Worm (Caenorhabditis elegans) whole organism, mixed stage, embryonic: ENCODE data around the gene srsx-28.

ENCODE experiments used
- M03D4.4 ChIP-seq: sonication (generic microtip); optimal IDR thresholded peaks from 2 replicates; lab custom pipeline; 2017; ENCODE audit warnings: mild to moderate bottlenecking, missing genetic modification characterization, missing compliant biosample characterization
- blmp-1 ChIP-seq: fragments of 150-350 bp; optimal IDR thresholded peaks from 2 replicates; lab custom pipeline; 2014; ENCODE audit warnings: missing biosample characterization, missing genetic modification characterization
- ceh-39 ChIP-seq: fragments of 150-350 bp; optimal IDR thresholded peaks from 2 replicates; lab custom pipeline; 2014; ENCODE audit warnings: missing biosample characterization, missing genetic modification characterization
- ceh-43 ChIP-seq: fragments of 200-800 bp; sonication (Bioruptor generic); optimal IDR thresholded peaks from 2 replicates; lab custom pipeline; 2018; ENCODE audit warnings: mild to moderate bottlenecking, missing genetic modification characterization, moderate library complexity, missing compliant biosample characterization
- ceh-83 ChIP-seq: fragments of 200-800 bp; sonication (Bioruptor generic); optimal IDR thresholded peaks from 2 replicates; lab custom pipeline; 2018; ENCODE audit warnings: mild to moderate bottlenecking, missing genetic modification characterization, missing compliant biosample characterization
- ces-1 ChIP-seq: fragments of 150-350 bp; optimal IDR thresholded peaks from 2 replicates; lab custom pipeline; 2014; ENCODE audit warnings: missing biosample characterization, missing genetic modification reagents, missing genetic modification characterization
- cnd-1 ChIP-seq: fragments of 200-800 bp; sonication (Bioruptor generic); optimal IDR thresholded peaks from 2 replicates; lab custom pipeline; 2018; ENCODE audit warnings: mild to moderate bottlenecking, missing genetic modification characterization, missing compliant biosample characterization
- drap-1 ChIP-seq: fragments of 200-800 bp; sonication (Bioruptor generic); optimal IDR thresholded peaks from 3 replicates; lab custom pipeline; 2018; ENCODE audit warnings: mild to moderate bottlenecking, missing genetic modification characterization, missing compliant biosample characterization
- elt-1 ChIP-seq: sonication (generic microtip); optimal IDR thresholded peaks from 2 replicates; lab custom pipeline; 2017; ENCODE audit warnings: missing genetic modification characterization, mild to moderate bottlenecking, missing compliant biosample characterization, antibody characterized with exemption, moderate library complexity, borderline replicate concordance; ENCODE audit not compliant: insufficient read depth
- elt-3 ChIP-seq: fragments of 150-350 bp; optimal IDR thresholded peaks from 2 replicates; lab custom pipeline; 2014; ENCODE audit warnings: missing biosample characterization, missing genetic modification characterization
- ham-2 ChIP-seq: fragments of 200-800 bp; sonication (Bioruptor generic); optimal IDR thresholded peaks from 2 replicates; lab custom pipeline; 2018; ENCODE audit warnings: mild to moderate bottlenecking, missing genetic modification characterization, missing compliant biosample characterization
- hlh-1 ChIP-seq: fragments of 150-350 bp; optimal IDR thresholded peaks from 2 replicates; lab custom pipeline; 2014; ENCODE audit warnings: missing biosample characterization, missing genetic modification reagents, missing genetic modification characterization
- lin-13 ChIP-seq: fragments of 150-350 bp; optimal IDR thresholded peaks from 2 replicates; lab custom pipeline; 2014; ENCODE audit warnings: missing biosample characterization, missing genetic modification characterization
- lin-32 ChIP-seq: fragments of 200-800 bp; sonication (Bioruptor generic); optimal IDR thresholded peaks from 2 replicates; lab custom pipeline; 2018; ENCODE audit warnings: mild to moderate bottlenecking, missing genetic modification characterization, missing compliant biosample characterization
- lsy-2 ChIP-seq: fragments of 150-350 bp; optimal IDR thresholded peaks from 2 replicates; lab custom pipeline; 2014; ENCODE audit warnings: missing biosample characterization, missing genetic modification characterization
- mab-5 ChIP-seq: fragments of 150-350 bp; optimal IDR thresholded peaks from 2 replicates; lab custom pipeline; 2014; ENCODE audit warnings: missing biosample characterization, missing genetic modification characterization
- mep-1 ChIP-seq: fragments of 150-350 bp; optimal IDR thresholded peaks from 2 replicates; lab custom pipeline; 2017; ENCODE audit warnings: missing biosample characterization, missing genetic modification reagents, missing genetic modification characterization, inconsistent platforms
- nhr-12 ChIP-seq: fragments of 150-350 bp; optimal IDR thresholded peaks from 2 replicates; lab custom pipeline; 2014; ENCODE audit warnings: missing biosample characterization, missing genetic modification characterization
- nhr-2 ChIP-seq: fragments of 150-350 bp; optimal IDR thresholded peaks from 2 replicates; lab custom pipeline; 2014; ENCODE audit warnings: missing biosample characterization, missing genetic modification characterization
- nhr-237 ChIP-seq: fragments of 150-350 bp; optimal IDR thresholded peaks from 2 replicates; lab custom pipeline; 2014; ENCODE audit warnings: missing biosample characterization, missing genetic modification characterization
- nhr-28 ChIP-seq: fragments of 150-350 bp; optimal IDR thresholded peaks from 2 replicates; lab custom pipeline; 2014; ENCODE audit warnings: missing biosample characterization, missing genetic modification characterization
- nhr-76 ChIP-seq: sonication (generic microtip); optimal IDR thresholded peaks from 2 replicates; lab custom pipeline; 2017; ENCODE audit warnings: missing biosample characterization, missing genetic modification characterization
- pha-4 ChIP-seq: fragments of 150-350 bp; optimal IDR thresholded peaks from 2 replicates; lab custom pipeline; 2018; ENCODE audit warnings: missing biosample characterization, missing genetic modification reagents, missing genetic modification characterization
- sem-2 ChIP-seq: fragments of 200-800 bp; sonication (Bioruptor generic); optimal IDR thresholded peaks from 2 replicates; lab custom pipeline; 2018; ENCODE audit warnings: mild to moderate bottlenecking, missing genetic modification characterization, missing compliant biosample characterization
- snpc-4 ChIP-seq: fragments of 150-350 bp; optimal IDR thresholded peaks from 2 replicates; lab custom pipeline; 2014; ENCODE audit warnings: missing biosample characterization, missing genetic modification characterization
- sptf-1 ChIP-seq: sonication (generic microtip); optimal IDR thresholded peaks from 2 replicates; lab custom pipeline; 2017; ENCODE audit warnings: mild to moderate bottlenecking, missing genetic modification characterization, moderate library complexity, missing compliant biosample characterization
- tbx-8 ChIP-seq: fragments of 200-800 bp; sonication (Bioruptor generic); optimal IDR thresholded peaks from 2 replicates; lab custom pipeline; 2018; ENCODE audit warnings: mild to moderate bottlenecking, missing genetic modification characterization, moderate library complexity, missing compliant biosample characterization
- unc-120 ChIP-seq: sonication (generic microtip); optimal IDR thresholded peaks from 2 replicates; lab custom pipeline; 2017; ENCODE audit warnings: missing genetic modification characterization, missing compliant biosample characterization; ENCODE audit not compliant: poor library complexity, severe bottlenecking
- unc-39 ChIP-seq: fragments of 150-350 bp; optimal IDR thresholded peaks from 2 replicates; lab custom pipeline; 2014; ENCODE audit warnings: missing biosample characterization, missing genetic modification characterization
- unc-62 ChIP-seq: fragments of 150-350 bp; optimal IDR thresholded peaks from 2 replicates; lab custom pipeline; 2014; ENCODE audit warnings: missing biosample characterization, missing genetic modification reagents, missing genetic modification characterization
- zip-8 ChIP-seq: fragments of 150-350 bp; optimal IDR thresholded peaks from 2 replicates; lab custom pipeline; 2014; ENCODE audit warnings: missing biosample characterization, missing genetic modification characterization
- ztf-11 ChIP-seq: fragments of 150-350 bp; optimal IDR thresholded peaks from 2 replicates; lab custom pipeline; 2014; ENCODE audit warnings: missing biosample characterization, missing genetic modification characterization

Gene srsx-28

ce11 chrV:10124799-10125548, 27.4 kb upstream of the srsx-28 start, which contains the start of gene C08B6.10:
TSS of gene C08B6.10 (plus strand) at chrV:10125498.
- no peak for TF ChIP-seq ces-1 (GFP tag; lab: Kevin White, UChicago)
- no peak for TF ChIP-seq zip-8 (tag; lab: Kevin White, UChicago)
- no peak for TF ChIP-seq cnd-1 (tag; lab: Kevin White, UChicago)
- no peak for TF ChIP-seq blmp-1
- TF ChIP-seq mep-1 (tag; lab: Kevin White, UChicago), result no peak
- no peak for TF ChIP-seq ceh-83 (GFP tag; lab: Kevin White, UChicago)
- TF ChIP-seq unc-120 (tag; lab: Kevin White, UChicago), result no peak
- TF ChIP-seq ceh-43 (GFP tag; lab: Kevin White, UChicago), result no peak
- no peak for TF ChIP-seq unc-39
- TF ChIP-seq nhr-2 (tag; lab: Kevin White, UChicago), result no peak
- TF ChIP-seq lin-32 (GFP tag; lab: Kevin White, UChicago), result no peak
- TF ChIP-seq ham-2 (GFP tag; lab: Kevin White, UChicago), result no peak
- TF ChIP-seq hlh-1 (tag; lab: Kevin White, UChicago), result no peak
- no peak for TF ChIP-seq M03D4.4
- no peak for TF ChIP-seq tbx-8 (GFP tag; lab: Kevin White, UChicago)

ce11 chrV:10130195-10130594, 22.2 kb upstream of the srsx-28 start, which contains the start of gene aos-1:
TSS of gene aos-1 (minus strand) at chrV:10130295.
- TF ChIP-seq elt-3 (tag; lab: Kevin White, UChicago), result no peak
- TF ChIP-seq ztf-11 (tag; lab: Kevin White, UChicago), result no peak
- no peak for TF ChIP-seq mab-5 (tag; lab: Kevin White, UChicago)
- TF ChIP-seq mep-1 (tag; lab: Kevin White, UChicago), result no peak
- TF ChIP-seq unc-120 (tag; lab: Kevin White, UChicago), result no peak
- no peak for TF ChIP-seq ham-2 (GFP tag; lab: Kevin White, UChicago)
- TF ChIP-seq drap-1 (GFP tag; lab: Kevin White, UChicago), result no peak

ce11 chrV:10133277-10133676, 19.1 kb upstream of the srsx-28 start:
- TF ChIP-seq elt-1 (no peak), lsy-2 (tag; lab: Kevin White, UChicago) (no peak), lin-32 (GFP tag; lab: Kevin White, UChicago) (no peak), sptf-1 (tag; lab: Kevin White, UChicago) (no peak), mab-5 (tag; lab: Kevin White, UChicago) (no peak), ces-1 (GFP tag; lab: Kevin White, UChicago) (no peak), nhr-28 (no peak), zip-8 (tag; lab: Kevin White, UChicago) (no peak), hlh-1 (tag; lab: Kevin White, UChicago) (no peak), pha-4 (tag; lab: Kevin White, UChicago) (no peak), snpc-4 (tag; lab: Kevin White, UChicago) (no peak), nhr-76 (tag; lab: Kevin White, UChicago) (no peak), sem-2 (GFP tag; lab: Kevin White, UChicago) (no peak)

- TF ChIP-seq M03D4.4, result no peak
- no peak for TF ChIP-seq drap-1 (GFP tag; lab: Kevin White, UChicago)
- TF ChIP-seq lin-13, result no peak
- TF ChIP-seq nhr-2 (tag; lab: Kevin White, UChicago), result no peak
- TF ChIP-seq hlh-1 (tag; lab: Kevin White, UChicago), result no peak
- TF ChIP-seq unc-62 (GFP tag; lab: Kevin White, UChicago), result no peak
- TF ChIP-seq mep-1 (tag; lab: Kevin White, UChicago), result peak; percentile 59
- TF ChIP-seq nhr-12 (tag; lab: Kevin White, UChicago), result no peak
- peak; percentile 26 for TF ChIP-seq pha-4 (tag; lab: Kevin White, UChicago)
- TF ChIP-seq nhr-28, result no peak
- TF ChIP-seq lsy-2 (tag; lab: Kevin White, UChicago), result peak; percentile 41
- peak; percentile 26 for TF ChIP-seq nhr-237 (tag; lab: Kevin White, UChicago)
- peak; percentile 40 for TF ChIP-seq ces-1 (GFP tag; lab: Kevin White, UChicago)
- TF ChIP-seq unc-120 (tag; lab: Kevin White, UChicago), result no peak
- TF ChIP-seq zip-8 (tag; lab: Kevin White, UChicago), result no peak
- TF ChIP-seq ceh-39 (tag; lab: Kevin White, UChicago), result no peak
Measured at ce11 chrV:10134077-10134693, 18.2 kb upstream of the srsx-28 start, which contains the start of the genes C08B6.18, wdr-20 and C08B6.8. TSS of gene C08B6.18 (minus strand) at chrV:10134127. TSS of gene wdr-20 (minus strand) at chrV:10134158. TSS of gene C08B6.8 (plus strand) at chrV:10134643.
